Fruit fly (Drosophila melanogaster) whole organism, embryonic: Measurements from ENCODE around the gene CG33298.

Experiments
- Abd-B ChIP-seq: fragments of 200-800 bp; sonication (Bioruptor generic); optimal IDR thresholded peaks from 2 replicates; lab custom pipeline; 2018; ENCODE audit warnings: missing biosample characterization, mild to moderate bottlenecking, missing genetic modification characterization, moderate library complexity
- B-H1 ChIP-seq: fragments of 200-800 bp; sonication (Bioruptor generic); IDR thresholded peaks from 3 replicates; pipeline ENCODE4 v1.3.6; 2022; ENCODE audit warnings: missing biosample characterization, missing genetic modification characterization
- BtbVII ChIP-seq: fragments of 200-800 bp; sonication (Bioruptor generic); optimal IDR thresholded peaks from 3 replicates; lab custom pipeline; 2017; ENCODE audit warnings: missing biosample characterization, mild to moderate bottlenecking, missing genetic modification characterization
- CG10366 ChIP-seq: fragments of 200-800 bp; sonication (Bioruptor generic); IDR thresholded peaks from 2 replicates; pipeline ENCODE4 v1.3.6; 2022; ENCODE audit warnings: missing biosample characterization, missing genetic modification characterization
- CG10543 ChIP-seq: fragments of 200-800 bp; sonication (Bioruptor generic); optimal IDR thresholded peaks from 3 replicates; lab custom pipeline; 2017; ENCODE audit warnings: missing biosample characterization, mild to moderate bottlenecking, missing genetic modification characterization, moderate library complexity
- CG12155 ChIP-seq: fragments of 200-800 bp; sonication (Bioruptor generic); optimal IDR thresholded peaks from 3 replicates; lab custom pipeline; 2016; ENCODE audit warnings: missing biosample characterization, missing genetic modification characterization
- CG17328 ChIP-seq: fragments of 200-800 bp; sonication (Bioruptor generic); IDR thresholded peaks from 2 replicates; pipeline ENCODE4 v1.3.6; 2022; ENCODE audit warnings: missing biosample characterization, missing genetic modification characterization
- CG2199 ChIP-seq: fragments of 200-800 bp; sonication (Bioruptor generic); IDR thresholded peaks from 3 replicates; pipeline ENCODE4 v1.3.6; 2022; ENCODE audit warnings: missing biosample characterization, missing genetic modification characterization
- CG30403 ChIP-seq: fragments of 200-800 bp; sonication (Bioruptor generic); optimal IDR thresholded peaks from 3 replicates; lab custom pipeline; 2016; ENCODE audit warnings: missing biosample characterization, missing genetic modification characterization
- CG30431 ChIP-seq: fragments of 200-800 bp; sonication (Bioruptor generic); optimal IDR thresholded peaks from 2 replicates; lab custom pipeline; 2017; ENCODE audit warnings: missing biosample characterization, missing genetic modification characterization
- CG31224 ChIP-seq: fragments of 200-800 bp; sonication (Bioruptor generic); IDR thresholded peaks from 2 replicates; pipeline ENCODE4 v1.3.6; 2022; ENCODE audit warnings: missing biosample characterization, missing genetic modification characterization
- CG31441 ChIP-seq: fragments of 200-800 bp; sonication (Bioruptor generic); IDR thresholded peaks from 2 replicates; pipeline ENCODE4 v1.3.6; 2022; ENCODE audit warnings: missing biosample characterization, missing genetic modification characterization
- CG3726 ChIP-seq: fragments of 200-800 bp; sonication (Bioruptor generic); IDR thresholded peaks from 3 replicates; pipeline ENCODE4, ENCODE4 v1.3.6; 2022; ENCODE audit warnings: missing biosample characterization, missing genetic modification characterization
- CG4730 ChIP-seq: fragments of 200-800 bp; sonication (Bioruptor generic); IDR thresholded peaks from 2 replicates; pipeline ENCODE4 v1.3.6; 2022; ENCODE audit warnings: missing biosample characterization, missing genetic modification characterization
- CG7786 ChIP-seq: fragments of 200-800 bp; sonication (Bioruptor generic); optimal IDR thresholded peaks from 2 replicates; lab custom pipeline; 2016; ENCODE audit warnings: missing biosample characterization, missing genetic modification characterization
- CG8478 ChIP-seq: fragments of >200 bp; optimal IDR thresholded peaks from 2 replicates; lab custom pipeline; 2018
- Dbx ChIP-seq: fragments of 200-800 bp; sonication (Bioruptor generic); IDR thresholded peaks from 3 replicates; pipeline ENCODE4 v1.3.6; 2022; ENCODE audit warnings: missing biosample characterization, missing genetic modification characterization
- E2f1 ChIP-seq: fragments of 200-800 bp; sonication (Bioruptor generic); IDR thresholded peaks from 2 replicates; pipeline ENCODE4 v1.3.6; 2022; ENCODE audit warnings: missing biosample characterization, missing genetic modification characterization
- Elba2 ChIP-seq: fragments of 200-800 bp; sonication (Bioruptor generic); optimal IDR thresholded peaks from 3 replicates; lab custom pipeline; 2016; ENCODE audit warnings: missing biosample characterization, missing genetic modification characterization
- Ets97D ChIP-seq: fragments of 200-800 bp; sonication (Bioruptor generic); optimal IDR thresholded peaks from 3 replicates; lab custom pipeline; 2016; ENCODE audit warnings: missing biosample characterization, missing genetic modification characterization
- Gug ChIP-seq: fragments of 200-800 bp; sonication (Bioruptor generic); IDR thresholded peaks from 4 replicates; pipeline ENCODE4 v1.3.6; 2022; ENCODE audit warnings: missing biosample characterization, missing genetic modification characterization
- HHEX ChIP-seq: fragments of 200-800 bp; sonication (Bioruptor generic); optimal IDR thresholded peaks from 3 replicates; lab custom pipeline; 2017; ENCODE audit warnings: missing biosample characterization, mild to moderate bottlenecking, missing genetic modification characterization, missing genetic modification reagents
- HLH3B ChIP-seq: fragments of 200-800 bp; sonication (Bioruptor generic); IDR thresholded peaks from 2 replicates; pipeline ENCODE4 v1.3.6; 2022; ENCODE audit warnings: missing biosample characterization, missing genetic modification characterization
- HmgD ChIP-seq: fragments of 200-800 bp; sonication (Bioruptor generic); optimal IDR thresholded peaks from 3 replicates; lab custom pipeline; 2016; ENCODE audit warnings: missing biosample characterization, missing genetic modification characterization
- Lpt ChIP-seq: fragments of >200 bp; optimal IDR thresholded peaks from 2 replicates; lab custom pipeline; 2018; ENCODE audit warnings: missing biosample characterization, missing genetic modification characterization
- Max ChIP-seq: fragments of 200-800 bp; sonication (Bioruptor generic); optimal IDR thresholded peaks from 2 replicates; lab custom pipeline; 2016; ENCODE audit warnings: missing biosample characterization, mild to moderate bottlenecking, missing genetic modification characterization
- Ptx1 ChIP-seq: fragments of 200-800 bp; sonication (Bioruptor generic); IDR thresholded peaks from 2 replicates; pipeline ENCODE4 v1.3.6; 2022; ENCODE audit warnings: missing biosample characterization, missing genetic modification characterization
- Sox100B ChIP-seq: fragments of 200-800 bp; sonication (Bioruptor generic); optimal IDR thresholded peaks from 3 replicates; lab custom pipeline; 2018; ENCODE audit warnings: missing biosample characterization, mild to moderate bottlenecking, missing genetic modification characterization
- al ChIP-seq: fragments of 200-800 bp; sonication (Bioruptor generic); IDR thresholded peaks from 2 replicates; pipeline ENCODE4 v1.3.6; 2022; ENCODE audit warnings: missing biosample characterization, missing genetic modification characterization
- amos ChIP-seq: fragments of 200-800 bp; sonication (Bioruptor generic); IDR thresholded peaks from 2 replicates; pipeline ENCODE4 v1.3.6; 2022; ENCODE audit warnings: missing biosample characterization, missing genetic modification characterization; ENCODE audit not compliant: partially characterized antibody
- ato ChIP-seq: fragments of 200-800 bp; sonication (Bioruptor generic); IDR thresholded peaks from 2 replicates; pipeline ENCODE4 v1.3.6; 2022; ENCODE audit warnings: missing biosample characterization, missing genetic modification characterization; ENCODE audit not compliant: partially characterized antibody
- cas ChIP-seq: fragments of 200-800 bp; sonication (Bioruptor generic); IDR thresholded peaks from 2 replicates; pipeline ENCODE4 v1.3.6; 2022; ENCODE audit warnings: missing biosample characterization, missing genetic modification characterization
- caup ChIP-seq: fragments of 200-800 bp; sonication (Bioruptor generic); optimal IDR thresholded peaks from 3 replicates; lab custom pipeline; 2017; ENCODE audit warnings: missing biosample characterization, mild to moderate bottlenecking, missing genetic modification characterization, moderate library complexity; ENCODE audit not compliant: severe bottlenecking
- crol ChIP-seq: fragments of 200-800 bp; sonication (Bioruptor generic); IDR thresholded peaks from 2 replicates; pipeline ENCODE4 v1.3.6; 2022; ENCODE audit warnings: missing biosample characterization, missing genetic modification characterization
- crp ChIP-seq, 2 experiments: fragments of 200-800 bp; sonication (Bioruptor generic); optimal IDR thresholded peaks; 2 replicates in 1 of 2; 3 replicates in 1 of 2; lab custom pipeline; 2017; ENCODE audit warnings: missing biosample characterization in 2 of 2, missing genetic modification characterization in 2 of 2, mild to moderate bottlenecking in 1 of 2, moderate library complexity in 1 of 2
- cwo ChIP-seq: fragments of 200-800 bp; sonication (Bioruptor generic); optimal IDR thresholded peaks from 3 replicates; lab custom pipeline; 2017; ENCODE audit warnings: missing biosample characterization, missing genetic modification characterization, mild to moderate bottlenecking, moderate library complexity, missing genetic modification reagents
- dpn ChIP-seq, 2 experiments: fragments of 200-800 bp; sonication (Bioruptor generic); optimal IDR thresholded peaks; 3 replicates each; lab custom pipeline; 2016; ENCODE audit warnings: missing biosample characterization in 2 of 2, missing genetic modification characterization in 2 of 2
- fu2 ChIP-seq: fragments of 200-800 bp; sonication (Bioruptor generic); optimal IDR thresholded peaks from 2 replicates; lab custom pipeline; 2016; ENCODE audit warnings: missing biosample characterization, missing genetic modification characterization
- ham ChIP-seq: fragments of 200-800 bp; sonication (Bioruptor generic); IDR thresholded peaks from 2 replicates; pipeline ENCODE4 v1.3.6; 2022; ENCODE audit warnings: missing biosample characterization, missing genetic modification characterization
- jigr1 ChIP-seq: fragments of 200-800 bp; sonication (Bioruptor generic); IDR thresholded peaks from 3 replicates; pipeline ENCODE4 v1.3.6; 2022; ENCODE audit warnings: missing biosample characterization, missing genetic modification characterization
- jing ChIP-seq: fragments of 200-800 bp; sonication (Bioruptor generic); optimal IDR thresholded peaks from 2 replicates; lab custom pipeline; 2018; ENCODE audit warnings: missing biosample characterization, mild to moderate bottlenecking, missing genetic modification characterization
- mld ChIP-seq: fragments of 200-800 bp; sonication (Bioruptor generic); IDR thresholded peaks from 3 replicates; pipeline ENCODE4 v1.3.6; 2022; ENCODE audit warnings: missing biosample characterization, missing genetic modification characterization; ENCODE audit not compliant: partially characterized antibody
- org-1 ChIP-seq: fragments of 200-800 bp; sonication (Bioruptor generic); optimal IDR thresholded peaks from 2 replicates; lab custom pipeline; 2017; ENCODE audit warnings: missing biosample characterization, missing genetic modification characterization
- salm ChIP-seq: fragments of 200-800 bp; sonication (Bioruptor generic); optimal IDR thresholded peaks from 2 replicates; lab custom pipeline; 2018; ENCODE audit warnings: missing biosample characterization, mild to moderate bottlenecking, missing genetic modification characterization
- sens-2 ChIP-seq: fragments of 200-800 bp; sonication (Bioruptor generic); IDR thresholded peaks from 2 replicates; pipeline ENCODE4 v1.3.6; 2022; ENCODE audit warnings: missing biosample characterization, missing genetic modification characterization
- so ChIP-seq: fragments of 200-800 bp; sonication (Bioruptor generic); IDR thresholded peaks from 3 replicates; pipeline ENCODE4 v1.3.6; 2022; ENCODE audit warnings: missing biosample characterization, missing genetic modification characterization
- sob ChIP-seq: fragments of 200-800 bp; sonication (Bioruptor generic); IDR thresholded peaks from 2 replicates; pipeline ENCODE4 v1.3.6; 2022; ENCODE audit warnings: missing biosample characterization, missing genetic modification characterization
- wdn ChIP-seq: fragments of 200-800 bp; sonication (Bioruptor generic); IDR thresholded peaks from 2 replicates; pipeline ENCODE4 v1.3.6; 2022; ENCODE audit warnings: missing biosample characterization, missing genetic modification characterization
- yki ChIP-seq: fragments of >200 bp; optimal IDR thresholded peaks from 3 replicates; lab custom pipeline; 2018
- z ChIP-seq: fragments of 200-800 bp; sonication (Bioruptor generic); IDR thresholded peaks from 3 replicates; pipeline ENCODE4 v1.3.6; 2022; ENCODE audit warnings: missing biosample characterization, missing genetic modification characterization

The CG33298 gene

DNA sequence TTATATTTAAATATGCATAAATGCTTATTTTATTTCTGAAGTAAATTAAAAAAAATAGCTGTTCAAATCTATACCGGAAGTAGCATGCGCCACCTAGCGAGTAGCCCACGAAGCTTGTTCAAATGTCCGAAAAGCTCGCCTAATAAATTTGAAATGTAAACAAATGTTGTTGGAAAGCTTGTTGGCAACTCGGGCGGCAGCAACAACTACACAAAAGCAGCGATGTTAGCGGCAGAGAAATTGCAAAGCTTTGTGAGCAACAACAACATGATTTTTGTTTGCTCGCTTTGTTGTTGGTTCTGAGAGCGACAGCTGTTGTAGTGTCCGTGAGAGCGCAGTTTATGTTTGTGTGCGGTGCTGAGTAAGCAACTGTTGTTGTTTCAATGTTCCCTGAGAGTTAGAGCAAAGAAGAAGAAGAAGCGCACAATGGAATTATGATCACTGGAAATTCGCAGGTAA is 72.2 kb downstream of the CG33298 start (continued):
- peak; percentile 93 to 95 for TF ChIP-seq dpn (GFP tag; optimal IDR thresholded peaks at IDR 0.05; lab: Kevin White, UChicago)
- TF ChIP-seq z (GFP tag; lab: Robert Waterston, UW) = peak; percentile 63; the same call in 1 of the 3 replicates
- TF ChIP-seq jigr1 = no peak
- TF ChIP-seq cwo (GFP tag; lab: Kevin White, UChicago) = peak; percentile 94
- peak; percentile 95 for TF ChIP-seq E2f1
- TF ChIP-seq caup (GFP tag; lab: Kevin White, UChicago) = peak; percentile 100
- TF ChIP-seq Dbx = peak; percentile 97
- TF ChIP-seq al = peak; percentile 89
- TF ChIP-seq CG31441 (GFP tag; lab: Robert Waterston, UW) = peak; percentile 96
- peak; percentile 89; the same call in 1 of the 2 replicates for TF ChIP-seq ham (GFP tag; lab: Robert Waterston, UW)
- TF ChIP-seq Gug = peak; percentile 65; the same call in 3 of the 4 replicates
- TF ChIP-seq crol (GFP tag; lab: Robert Waterston, UW) = peak; percentile 71
- peak; percentile 90; the same call in 2 of the 3 replicates for TF ChIP-seq B-H1 (GFP tag; lab: Robert Waterston, UW)

DNA sequence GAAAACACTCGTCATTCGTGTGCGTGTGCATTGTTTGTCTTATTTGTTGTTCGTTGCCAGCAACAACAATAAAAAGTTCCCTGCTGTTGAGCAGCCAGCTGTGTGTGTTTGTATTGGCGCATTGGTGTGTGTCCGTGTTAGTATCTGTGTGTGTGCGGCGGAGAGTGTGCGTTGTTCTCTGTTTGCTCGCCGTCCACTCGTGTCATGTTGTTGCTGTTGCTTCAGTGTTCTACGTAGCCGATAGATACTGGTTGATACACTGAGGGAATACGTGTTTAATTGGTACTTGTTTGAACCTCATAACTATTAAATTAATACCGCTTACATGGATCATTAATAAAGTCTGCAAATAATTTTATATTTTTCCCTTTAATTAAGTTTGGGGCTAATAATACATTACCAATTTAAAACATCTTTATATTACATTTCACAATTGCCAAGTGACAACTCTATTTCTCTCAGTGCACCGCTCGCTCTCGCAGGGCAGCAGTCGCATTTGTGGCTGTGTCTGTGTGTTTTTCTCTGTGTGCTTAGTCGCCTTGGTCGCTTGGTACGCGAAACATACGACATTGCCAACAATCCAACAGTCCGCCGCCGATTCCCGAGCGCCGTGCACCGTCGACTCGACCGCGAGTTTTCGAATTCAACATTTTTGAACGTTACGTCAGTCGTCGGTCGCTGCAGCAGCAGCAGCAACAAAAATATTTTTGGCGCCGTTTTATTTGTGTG is 73.2 kb downstream of the CG33298 start, which contains the start of gene brwl:
Gene brwl, plus strand, starts transcription at position 531 of the 729 bp plus-strand sequence.
- TF ChIP-seq Ets97D (GFP tag; lab: Kevin White, UChicago) = peak; percentile 90
- peak; percentile 98 for TF ChIP-seq sob (GFP tag; lab: Robert Waterston, UW)
- peak; percentile 98 for TF ChIP-seq CG12155 (GFP tag; lab: Kevin White, UChicago)
- TF ChIP-seq CG7786 = peak; percentile 98
- peak; percentile 99 for TF ChIP-seq Max (GFP tag; lab: Kevin White, UChicago)
- TF ChIP-seq CG4730 = peak; percentile 98
- TF ChIP-seq Sox100B (GFP tag; lab: Kevin White, UChicago) = peak; percentile 99
- TF ChIP-seq CG17328 (GFP tag; lab: Robert Waterston, UW) = peak; percentile 99
- TF ChIP-seq ham (GFP tag; lab: Robert Waterston, UW) = peak; percentile 95
- TF ChIP-seq sens-2 (GFP tag; lab: Robert Waterston, UW) = peak; percentile 95
- peak; percentile 27; the same call in 1 of the 2 replicates for TF ChIP-seq amos
- TF ChIP-seq CG8478 (lab: Kevin White, UChicago) = peak; percentile 93
- peak; percentile 95 for TF ChIP-seq HmgD (GFP tag; lab: Kevin White, UChicago)
- peak; percentile 98 for TF ChIP-seq BtbVII (GFP tag; lab: Kevin White, UChicago)
- peak; percentile 99 for TF ChIP-seq org-1
- peak; percentile 42 to 78 for TF ChIP-seq crp (GFP tag; optimal IDR thresholded peaks at IDR 0.05; lab: Kevin White, UChicago)
- TF ChIP-seq CG10366 = peak; percentile 98
- TF ChIP-seq mld (GFP tag; lab: Robert Waterston, UW) = no peak
- peak; percentile 95 for TF ChIP-seq wdn (GFP tag; lab: Robert Waterston, UW)
- TF ChIP-seq CG3726 (GFP tag; lab: Robert Waterston, UW) = peak; percentile 98
- peak; percentile 99 for TF ChIP-seq CG10543
- peak; percentile 99 for TF ChIP-seq Ptx1 (GFP tag; lab: Robert Waterston, UW)
- peak; percentile 99 for TF ChIP-seq so (GFP tag; lab: Robert Waterston, UW)
- peak; percentile 98 for TF ChIP-seq Abd-B (GFP tag; lab: Kevin White, UChicago)
- no peak for TF ChIP-seq Lpt (GFP tag; lab: Kevin White, UChicago)
- peak; percentile 98 for TF ChIP-seq HLH3B
- TF ChIP-seq salm (tag; lab: Kevin White, UChicago) = peak; percentile 98
- peak; percentile 98 for TF ChIP-seq CG2199
- TF ChIP-seq HHEX (GFP tag; lab: Kevin White, UChicago) = peak; percentile 99
- TF ChIP-seq yki = peak; percentile 13
- peak; percentile 95 for TF ChIP-seq cas (GFP tag; lab: Robert Waterston, UW)
- TF ChIP-seq Elba2 (GFP tag; lab: Kevin White, UChicago) = peak; percentile 93
- peak; percentile 99 for TF ChIP-seq CG30403 (GFP tag; lab: Kevin White, UChicago)
- peak; percentile 96 for TF ChIP-seq fu2 (GFP tag; lab: Kevin White, UChicago)
- peak; percentile 98 for TF ChIP-seq CG30431 (GFP tag; lab: Kevin White, UChicago)
- TF ChIP-seq CG31224 (GFP tag; lab: Robert Waterston, UW) = peak; percentile 96
- peak; percentile 98 for TF ChIP-seq jing
- TF ChIP-seq ato (GFP tag; lab: Robert Waterston, UW) = peak; percentile 61; the same call in 1 of the 2 replicates
